Worm (Caenorhabditis elegans) whole organism, early embryonic: ENCODE data around the gene vab-8.

Experiments
- B0310.2 ChIP-seq: sonication (generic microtip); optimal IDR thresholded peaks from 2 replicates; lab custom pipeline; 2016; ENCODE audit warnings: mild to moderate bottlenecking, missing genetic modification characterization, missing compliant biosample characterization
- F13C5.2 ChIP-seq: sonication (generic microtip); optimal IDR thresholded peaks from 2 replicates; lab custom pipeline; 2017; ENCODE audit warnings: mild to moderate bottlenecking, missing genetic modification characterization, inconsistent platforms, missing compliant biosample characterization
- aly-1 ChIP-seq: sonication (generic microtip); optimal IDR thresholded peaks from 2 replicates; lab custom pipeline; 2016; ENCODE audit warnings: missing genetic modification characterization, missing compliant biosample characterization
- ama-1 ChIP-seq: fragments of 150-350 bp; optimal IDR thresholded peaks from 2 replicates; lab custom pipeline; 2014
- ceh-13 ChIP-seq: fragments of 200-800 bp; sonication (Bioruptor generic); optimal IDR thresholded peaks from 2 replicates; lab custom pipeline; 2018; ENCODE audit warnings: mild to moderate bottlenecking, missing genetic modification characterization, missing compliant biosample characterization
- ceh-36 ChIP-seq: sonication (generic microtip); optimal IDR thresholded peaks from 2 replicates; lab custom pipeline; 2016; ENCODE audit warnings: missing genetic modification characterization, inconsistent platforms, missing compliant biosample characterization
- ets-7 ChIP-seq: sonication (generic microtip); optimal IDR thresholded peaks from 2 replicates; lab custom pipeline; 2016; ENCODE audit warnings: missing genotype, missing genetic modification characterization, missing compliant biosample characterization
- flt-1 ChIP-seq: fragments of 200-800 bp; sonication (Bioruptor generic); IDR thresholded peaks from 2 replicates; pipeline ENCODE4 v1.3.6; 2022; ENCODE audit warnings: missing genetic modification characterization, missing compliant biosample characterization
- hmbx-1 ChIP-seq: sonication (generic microtip); optimal IDR thresholded peaks from 2 replicates; lab custom pipeline; 2016; ENCODE audit warnings: mild to moderate bottlenecking, missing genetic modification characterization, missing compliant biosample characterization
- hmg-4 ChIP-seq: fragments of 200-800 bp; sonication (Bioruptor generic); optimal IDR thresholded peaks from 2 replicates; lab custom pipeline; 2018; ENCODE audit warnings: mild to moderate bottlenecking, missing genetic modification characterization, missing compliant biosample characterization
- hnd-1 ChIP-seq: sonication (generic microtip); optimal IDR thresholded peaks from 2 replicates; lab custom pipeline; 2016; ENCODE audit warnings: missing genetic modification characterization, missing compliant biosample characterization
- pes-1 ChIP-seq: fragments of 200-800 bp; sonication (Bioruptor generic); IDR thresholded peaks from 2 replicates; pipeline ENCODE4 v1.3.6; 2022; ENCODE audit warnings: missing genetic modification reagents, missing genetic modification characterization, missing compliant biosample characterization
- scrt-1 ChIP-seq: fragments of 200-800 bp; sonication (Bioruptor generic); IDR thresholded peaks from 2 replicates; pipeline ENCODE4 v1.3.6; 2022; ENCODE audit warnings: missing genetic modification characterization, missing compliant biosample characterization
- sea-1 ChIP-seq: fragments of 200-800 bp; sonication (Bioruptor generic); conservative IDR thresholded peaks from 2 replicates; pipeline ENCODE4 v1.3.6; 2022; ENCODE audit warnings: missing genetic modification characterization, missing compliant biosample characterization
- tbx-11 ChIP-seq: fragments of 200-800 bp; sonication (Bioruptor generic); IDR thresholded peaks from 2 replicates; pipeline ENCODE4 v1.3.6; 2022; ENCODE audit warnings: missing genetic modification characterization, missing compliant biosample characterization
- tbx-37 ChIP-seq: fragments of 200-800 bp; sonication (Bioruptor generic); conservative IDR thresholded peaks from 2 replicates; pipeline ENCODE4 v1.3.6; 2022; ENCODE audit warnings: missing genetic modification reagents, missing genetic modification characterization, missing compliant biosample characterization
- tra-4 ChIP-seq: sonication (generic microtip); optimal IDR thresholded peaks from 2 replicates; lab custom pipeline; 2017; ENCODE audit warnings: missing genetic modification characterization, missing compliant biosample characterization

vab-8 gene

DNA sequence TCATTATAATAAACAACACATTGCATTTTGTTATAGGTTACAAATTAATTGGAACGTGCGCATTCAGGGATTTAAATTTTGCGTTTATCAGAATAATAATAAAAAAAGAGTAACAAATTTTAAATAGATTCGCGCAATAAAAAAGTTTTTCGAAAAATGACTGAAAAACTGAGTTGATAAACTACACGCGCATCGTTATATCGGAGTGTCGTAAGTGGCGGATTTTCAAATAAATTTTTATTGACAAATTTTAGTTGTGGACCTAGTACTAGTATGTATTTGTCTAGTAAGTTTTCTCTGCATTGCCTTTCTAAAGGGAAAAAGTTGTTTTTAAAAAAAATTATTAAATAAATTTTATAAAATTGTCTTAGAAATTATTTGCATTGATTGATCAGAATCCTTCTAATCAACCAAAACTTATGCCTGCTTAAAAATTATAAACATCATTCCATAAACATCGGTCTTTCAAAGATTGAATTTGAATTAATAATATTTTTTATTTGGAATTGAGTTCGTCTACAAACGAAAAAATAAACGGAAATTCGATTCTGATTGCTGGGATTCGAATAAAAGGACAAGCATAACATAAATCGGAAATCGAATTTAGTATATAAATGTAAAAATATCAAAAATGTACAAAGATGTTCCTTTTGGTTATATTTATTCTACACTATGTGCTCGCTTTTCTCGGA lies 28.7 kb upstream of the vab-8 start, which contains the start of gene srd-4:
Gene srd-4 (plus strand): TSS at position 642 of the 692 bp plus-strand sequence.
- TF ChIP-seq B0310.2 (no peak), aly-1 (no peak), pes-1 (GFP tag; lab: Robert Waterston, UW) (no peak), ceh-13 (GFP tag; lab: Kevin White, UChicago) (no peak), ets-7 (tag; lab: Kevin White, UChicago) (no peak), sea-1 (GFP tag; lab: Robert Waterston, UW) (no peak), ama-1 (lab: Kevin White, UChicago) (no peak), hnd-1 (tag; lab: Kevin White, UChicago) (no peak), scrt-1 (GFP tag; lab: Robert Waterston, UW) (no peak), tbx-11 (GFP tag; lab: Robert Waterston, UW) (no peak), hmg-4 (GFP tag; lab: Kevin White, UChicago) (no peak), tbx-37 (no peak), hmbx-1 (no peak), F13C5.2 (no peak)

ce11 chrV:12187344-12187743 lies 25.8 kb upstream of the vab-8 start, which contains the start of gene ZK863.8:
ZK863.8 (minus strand) TSS chrV:12187516.
- TF ChIP-seq pes-1 (GFP tag; lab: Robert Waterston, UW) = no peak
- no peak for TF ChIP-seq scrt-1 (GFP tag; lab: Robert Waterston, UW)
- TF ChIP-seq sea-1 (GFP tag; lab: Robert Waterston, UW) = no peak
- TF ChIP-seq hnd-1 (tag; lab: Kevin White, UChicago) = no peak

ce11 chrV:12188830-12189229 lies 24.3 kb upstream of the vab-8 start:
- TF ChIP-seq ama-1 (lab: Kevin White, UChicago) (no peak), tra-4 (tag; lab: Kevin White, UChicago) (no peak), F13C5.2 (no peak), aly-1 (no peak), hmbx-1 (no peak), ceh-36 (tag; lab: Kevin White, UChicago) (no peak), scrt-1 (GFP tag; lab: Robert Waterston, UW) (no peak), flt-1 (GFP tag; lab: Robert Waterston, UW) (no peak), pes-1 (GFP tag; lab: Robert Waterston, UW) (no peak), tbx-37 (no peak), ceh-13 (GFP tag; lab: Kevin White, UChicago) (no peak), tbx-11 (GFP tag; lab: Robert Waterston, UW) (no peak), sea-1 (GFP tag; lab: Robert Waterston, UW) (no peak), hnd-1 (tag; lab: Kevin White, UChicago) (no peak), ets-7 (tag; lab: Kevin White, UChicago) (no peak), B0310.2 (no peak), hmg-4 (GFP tag; lab: Kevin White, UChicago) (no peak)

DNA sequence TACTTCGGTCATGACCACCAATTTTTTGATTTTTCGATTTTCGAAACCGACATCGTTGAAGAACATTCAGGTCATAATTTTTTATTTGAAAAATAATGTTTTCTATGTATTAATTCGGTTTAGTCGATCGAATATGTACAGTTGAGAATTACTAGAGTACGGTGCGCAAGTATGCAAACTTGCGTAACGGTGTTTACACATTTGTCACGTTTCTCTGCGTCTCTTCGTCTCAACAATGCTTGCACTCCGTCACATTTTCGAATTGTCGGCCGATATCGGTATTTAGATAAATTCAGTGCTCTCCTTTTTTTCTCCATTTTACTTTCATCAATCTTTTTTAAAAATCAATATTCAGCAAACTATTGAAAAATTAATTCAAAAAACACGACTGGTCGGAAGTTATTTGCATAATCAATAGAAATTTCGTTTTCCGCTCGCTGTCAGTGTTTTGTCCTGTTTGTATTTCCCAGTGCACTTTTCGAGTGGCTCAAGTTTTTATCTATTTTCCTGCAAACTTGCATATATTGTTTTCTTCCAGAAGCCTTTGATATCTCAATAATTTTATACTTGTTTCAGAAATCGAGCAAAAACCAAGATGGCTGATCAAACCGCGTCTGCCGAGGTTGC lies 22.1 kb upstream of the vab-8 start, which contains the start of gene dpy-30:
Gene dpy-30 (plus strand): TSS at position 577 of the 627 bp plus-strand sequence.
- TF ChIP-seq F13C5.2 = peak; percentile 39
- no peak for TF ChIP-seq hnd-1 (tag; lab: Kevin White, UChicago)

DNA sequence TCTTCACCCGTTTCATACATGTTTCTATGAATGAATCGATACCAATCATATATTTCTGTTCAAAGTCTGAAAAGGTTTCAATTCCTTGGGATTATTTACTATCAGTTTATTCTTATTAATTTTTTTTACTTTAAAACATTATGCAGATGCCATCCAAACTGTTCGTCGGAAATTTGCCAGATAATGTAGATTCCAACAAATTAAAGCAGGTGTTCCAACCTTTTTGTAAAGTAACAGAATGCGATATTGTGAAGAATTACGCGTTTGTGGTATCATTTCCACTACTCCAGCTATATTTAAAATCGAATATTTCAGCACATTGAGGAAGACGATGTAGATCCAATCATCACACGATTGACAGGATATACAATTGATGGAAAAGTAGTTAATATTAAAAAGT lies 21.0 kb upstream of the vab-8 start, which contains the start of gene rnp-1:
Gene rnp-1 (plus strand): TSS at position 145 of the 400 bp plus-strand sequence.
- TF ChIP-seq flt-1 (GFP tag; lab: Robert Waterston, UW) (no peak), F13C5.2 (no peak), hmbx-1 (no peak), tra-4 (tag; lab: Kevin White, UChicago) (no peak), ets-7 (tag; lab: Kevin White, UChicago) (no peak), hmg-4 (GFP tag; lab: Kevin White, UChicago) (no peak), ceh-36 (tag; lab: Kevin White, UChicago) (no peak), pes-1 (GFP tag; lab: Robert Waterston, UW) (no peak), ama-1 (lab: Kevin White, UChicago) (no peak), aly-1 (no peak), ceh-13 (GFP tag; lab: Kevin White, UChicago) (no peak), tbx-37 (no peak), scrt-1 (GFP tag; lab: Robert Waterston, UW) (no peak), sea-1 (GFP tag; lab: Robert Waterston, UW) (no peak), B0310.2 (no peak), hnd-1 (tag; lab: Kevin White, UChicago) (no peak)

ce11 chrV:12194275-12194674 lies 18.9 kb upstream of the vab-8 start, which contains the start of gene ogdh-2:
ogdh-2 (plus strand) TSS chrV:12194507.
- TF ChIP-seq ama-1 (lab: Kevin White, UChicago) = no peak

- TF ChIP-seq aly-1 (no peak), tra-4 (tag; lab: Kevin White, UChicago) (no peak), ceh-36 (tag; lab: Kevin White, UChicago) (no peak), ceh-13 (GFP tag; lab: Kevin White, UChicago) (no peak), flt-1 (GFP tag; lab: Robert Waterston, UW) (no peak), tbx-37 (no peak), pes-1 (GFP tag; lab: Robert Waterston, UW) (no peak)
Measured at ce11 chrV:12195845-12196244, 17.3 kb upstream of the vab-8 start, which contains the start of gene ZK836.3. ZK836.3 (minus strand) TSS chrV:12195945.
